Fruit fly (Drosophila melanogaster): ENCODE results near the gene Bdbt.

dm6 chr3R:21073707-21074106 is 44.9 kb downstream of the Bdbt start, which contains the start of gene dmrt93B:
- no peak for TF ChIP-seq CTCF (optimal IDR thresholded peaks at IDR 0.05)
- no peak for TF ChIP-seq CG8478 (optimal IDR thresholded peaks at IDR 0.05)
